Fruit fly (Drosophila melanogaster): Measurements from ENCODE around the gene CG5149.

Gene CG5149

dm6 chr2L:7387813-7388558, at the start of gene CG5149, which contains the start of gene gudu:
Gene CG5149, minus strand, starts transcription at chr2L:7388253.
Gene gudu, plus strand, starts transcription at chr2L:7388508.
- TF ChIP-seq fd96Cb (tag; optimal IDR thresholded peaks at IDR 0.05) = no peak
- no peak for TF ChIP-seq crol (GFP tag; IDR thresholded peaks at IDR 0.05)
- TF ChIP-seq insv (GFP tag; optimal IDR thresholded peaks at IDR 0.05) = no peak
- no peak for TF ChIP-seq CG10979 (tag; optimal IDR thresholded peaks at IDR 0.05)
- TF ChIP-seq nau (GFP tag; optimal IDR thresholded peaks at IDR 0.05) = no peak
- TF ChIP-seq CG2889 (GFP tag; IDR thresholded peaks at IDR 0.05) = no peak
- no peak for TF ChIP-seq tap (tag; optimal IDR thresholded peaks at IDR 0.05)
- TF ChIP-seq CG31441 (GFP tag; IDR thresholded peaks at IDR 0.05) = peak; percentile 30; the same call in 1 of the 2 replicates
- TF ChIP-seq Bteb2 (GFP tag; optimal IDR thresholded peaks at IDR 0.05) = no peak
- peak; percentile 2 for TF ChIP-seq CG13624 (GFP tag; optimal IDR thresholded peaks at IDR 0.05)
- TF ChIP-seq row (GFP tag; IDR thresholded peaks at IDR 0.05) = peak; percentile 22; the same call in 1 of the 3 replicates
- TF ChIP-seq seq (GFP tag; IDR thresholded peaks at IDR 0.05) = no peak
- no peak for TF ChIP-seq CG10209 (GFP tag; optimal IDR thresholded peaks at IDR 0.05)
- TF ChIP-seq ap (GFP tag; IDR thresholded peaks at IDR 0.05) = no peak
- TF ChIP-seq sr (GFP tag; IDR thresholded peaks at IDR 0.05) = no peak
- no peak for TF ChIP-seq grn (GFP tag; optimal IDR thresholded peaks at IDR 0.05)
- TF ChIP-seq CG17328 (GFP tag; IDR thresholded peaks at IDR 0.05) = no peak
- TF ChIP-seq Camta (GFP tag; optimal IDR thresholded peaks at IDR 0.05) = no peak
- TF ChIP-seq so (GFP tag; IDR thresholded peaks at IDR 0.05) = no peak
- no peak for TF ChIP-seq hth (optimal IDR thresholded peaks at IDR 0.05)
- no peak for TF ChIP-seq CG6175 (GFP tag; IDR thresholded peaks at IDR 0.05)
- no peak for TF ChIP-seq CG16815 (GFP tag; optimal IDR thresholded peaks at IDR 0.05)
- no peak for TF ChIP-seq HLH54F (GFP tag; optimal IDR thresholded peaks at IDR 0.05)
- TF ChIP-seq nmo (GFP tag; optimal IDR thresholded peaks at IDR 0.05) = peak; percentile 7
- no peak for TF ChIP-seq mirr (GFP tag; optimal IDR thresholded peaks at IDR 0.05)
- TF ChIP-seq Ada2b (GFP tag; IDR thresholded peaks at IDR 0.05) = 0 out of 2 replicates have a peak, but pooled peaks have one; percentile 18
- no peak for TF ChIP-seq Dip3 (GFP tag; optimal IDR thresholded peaks at IDR 0.05)
- TF ChIP-seq Gsc (GFP tag; IDR thresholded peaks at IDR 0.05) = no peak
- TF ChIP-seq Doc2 (GFP tag; IDR thresholded peaks at IDR 0.05) = no peak
- no peak for TF ChIP-seq CG10565 (GFP tag; optimal IDR thresholded peaks at IDR 0.05)
- TF ChIP-seq klu (GFP tag; IDR thresholded peaks at IDR 0.05) = no peak
- no peak for TF ChIP-seq pan (optimal IDR thresholded peaks at IDR 0.05)
- TF ChIP-seq pan (GFP tag; optimal IDR thresholded peaks at IDR 0.05 in 1 of 2, IDR thresholded peaks at IDR 0.05 in 1 of 2) = no peak
- no peak for TF ChIP-seq Abd-B (GFP tag; optimal IDR thresholded peaks at IDR 0.05)
- TF ChIP-seq chif (GFP tag; optimal IDR thresholded peaks at IDR 0.05) = no peak
- TF ChIP-seq sug (tag; optimal IDR thresholded peaks at IDR 0.05) = no peak
- TF ChIP-seq nom (GFP tag; optimal IDR thresholded peaks at IDR 0.05) = no peak
- TF ChIP-seq Fer1 (GFP tag; optimal IDR thresholded peaks at IDR 0.05) = peak; percentile 41
- TF ChIP-seq CG32772 (GFP tag; IDR thresholded peaks at IDR 0.05) = 0 out of 2 replicates have a peak, but pooled peaks have one; percentile 28
- no peak for TF ChIP-seq trh (GFP tag; optimal IDR thresholded peaks at IDR 0.05)
- no peak for TF ChIP-seq tx (GFP tag; optimal IDR thresholded peaks at IDR 0.05)
- TF ChIP-seq cwo (GFP tag; optimal IDR thresholded peaks at IDR 0.05) = no peak
- peak; percentile 73 for TF ChIP-seq vnd (GFP tag; IDR thresholded peaks at IDR 0.05; ENCODE audit: partially characterized antibody)
- TF ChIP-seq Vsx1 (GFP tag; optimal IDR thresholded peaks at IDR 0.05) = no peak
- no peak for TF ChIP-seq wdn (GFP tag; IDR thresholded peaks at IDR 0.05)
- TF ChIP-seq Trl (optimal IDR thresholded peaks at IDR 0.05) = no peak
- no peak for TF ChIP-seq Trl (GFP tag; optimal IDR thresholded peaks at IDR 0.05)
- TF ChIP-seq ind (GFP tag; optimal IDR thresholded peaks at IDR 0.05) = no peak
- no peak for TF ChIP-seq esg (GFP tag; conservative IDR thresholded peaks at IDR 0.05)
- TF ChIP-seq CG12942 (GFP tag; optimal IDR thresholded peaks at IDR 0.05) = no peak
- TF ChIP-seq CG7357 (GFP tag; IDR thresholded peaks at IDR 0.05) = no peak
- TF ChIP-seq ewg (GFP tag; optimal IDR thresholded peaks at IDR 0.05) = no peak

Data from whole organism, embryonic.